Fruit fly (Drosophila melanogaster) whole organism: ENCODE results near the gene Pkc98E.

Experiments
- CG8478 ChIP-seq: fragments of >200 bp; optimal IDR thresholded peaks from 2 replicates; lab custom pipeline; 2018; ENCODE audit warnings: inconsistent platforms
- Dll ChIP-seq: fragments of >200 bp; optimal IDR thresholded peaks from 2 replicates; lab custom pipeline; 2017
- EcR ChIP-seq, 2 experiments: fragments of >200 bp; optimal IDR thresholded peaks; 2 replicates each; lab custom pipeline; 2017; ENCODE audit warnings: missing biosample characterization in 2 of 2, missing genetic modification characterization in 2 of 2, missing genetic modification reagents in 2 of 2
- pan ChIP-seq: fragments of >200 bp; optimal IDR thresholded peaks from 2 replicates; lab custom pipeline; 2017
- psq ChIP-seq: fragments of >200 bp; optimal IDR thresholded peaks from 2 replicates; lab custom pipeline; 2017
- usp ChIP-seq: fragments of >200 bp; optimal IDR thresholded peaks from 2 replicates; lab custom pipeline; 2017; ENCODE audit warnings: missing biosample characterization, missing genetic modification characterization, mixed read lengths

- TF ChIP-seq EcR (GFP tag; optimal IDR thresholded peaks at IDR 0.05; lab: Kevin White, UChicago) (no peak), pan (lab: Kevin White, UChicago) (no peak), usp (GFP tag; lab: Kevin White, UChicago) (no peak), psq (lab: Kevin White, UChicago) (no peak), CG8478 (lab: Kevin White, UChicago) (no peak), Dll (lab: Kevin White, UChicago) (no peak)
These were observed 27.8 kb upstream of the Pkc98E start for dm6 chr3R:29011144-29011543.
